Fruit fly (Drosophila melanogaster): ENCODE measurements around the gene NHP2.

Gene NHP2

dm6 chr3L:14759097-14759795, 42.7 kb downstream of the NHP2 start (continued):
- TF ChIP-seq CG6272 (GFP tag; IDR thresholded peaks at IDR 0.05) (peak; percentile 99), dm (GFP tag; optimal IDR thresholded peaks at IDR 0.05) (peak; percentile 97), CG8388 (GFP tag; optimal IDR thresholded peaks at IDR 0.05) (peak; percentile 99), da (GFP tag; optimal IDR thresholded peaks at IDR 0.05) (peak; percentile 98), CG1529 (GFP tag; optimal IDR thresholded peaks at IDR 0.05) (peak; percentile 100), CG17829 (tag; optimal IDR thresholded peaks at IDR 0.05) (peak; percentile 100), dati (GFP tag; IDR thresholded peaks at IDR 0.05) (peak; percentile 98), ara (GFP tag; IDR thresholded peaks at IDR 0.05) (peak; percentile 99), row (GFP tag; IDR thresholded peaks at IDR 0.05) (peak; percentile 100), ems (GFP tag; optimal IDR thresholded peaks at IDR 0.05) (peak; percentile 99), NC2α (GFP tag; optimal IDR thresholded peaks at IDR 0.05) (peak; percentile 97), CrebB (tag; optimal IDR thresholded peaks at IDR 0.05) (peak; percentile 99), unpg (GFP tag; optimal IDR thresholded peaks at IDR 0.05) (peak; percentile 100), Elba2 (GFP tag; optimal IDR thresholded peaks at IDR 0.05) (peak; percentile 95), zf30C (GFP tag; optimal IDR thresholded peaks at IDR 0.05) (peak; percentile 69), gsb (GFP tag; IDR thresholded peaks at IDR 0.05) (peak; percentile 100), HLH3B (GFP tag; IDR thresholded peaks at IDR 0.05) (peak; percentile 99), unc-4 (GFP tag; IDR thresholded peaks at IDR 0.05; ENCODE audit: partially characterized antibody) (no peak), CG8359 (GFP tag; optimal IDR thresholded peaks at IDR 0.05; ENCODE audit: borderline replicate concordance) (peak; percentile 97), jigr1 (GFP tag; IDR thresholded peaks at IDR 0.05) (peak; percentile 99), ind (GFP tag; optimal IDR thresholded peaks at IDR 0.05) (peak; percentile 99), CG2202 (tag; optimal IDR thresholded peaks at IDR 0.05) (peak; percentile 99), CG17359 (tag; optimal IDR thresholded peaks at IDR 0.05) (peak; percentile 100), chif (GFP tag; optimal IDR thresholded peaks at IDR 0.05) (peak; percentile 99), chinmo (GFP tag; IDR thresholded peaks at IDR 0.05; ENCODE audit: partially characterized antibody) (peak; percentile 89; the same call in 3 of the 4 replicates), CG9932 (GFP tag; IDR thresholded peaks at IDR 0.05) (peak; percentile 100), gcm2 (GFP tag; optimal IDR thresholded peaks at IDR 0.05) (peak; percentile 98), CTCF (GFP tag; optimal IDR thresholded peaks at IDR 0.05) (peak; percentile 82), CG12744 (GFP tag; optimal IDR thresholded peaks at IDR 0.05) (peak; percentile 99), Dip3 (GFP tag; optimal IDR thresholded peaks at IDR 0.05) (peak; percentile 99), CG10274 (GFP tag; optimal IDR thresholded peaks at IDR 0.05) (peak; percentile 97), Mad (GFP tag; optimal IDR thresholded peaks at IDR 0.05) (peak; percentile 99), cad (GFP tag; optimal IDR thresholded peaks at IDR 0.05) (no peak), z (GFP tag; IDR thresholded peaks at IDR 0.05) (peak; percentile 94), CG6765 (GFP tag; optimal IDR thresholded peaks at IDR 0.05) (peak; percentile 100), vnd (GFP tag; IDR thresholded peaks at IDR 0.05; ENCODE audit: partially characterized antibody) (0 out of 3 replicates have a peak, but pooled peaks have one; percentile 51), dimm (GFP tag; IDR thresholded peaks at IDR 0.05) (peak; percentile 99), bigmax (GFP tag; optimal IDR thresholded peaks at IDR 0.05) (peak; percentile 24), knrl (GFP tag; IDR thresholded peaks at IDR 0.05; ENCODE audit: partially characterized antibody) (peak; percentile 64), amos (GFP tag; IDR thresholded peaks at IDR 0.05; ENCODE audit: partially characterized antibody) (0 out of 2 replicates have a peak, but pooled peaks have one; percentile 12), peb (GFP tag; IDR thresholded peaks at IDR 0.05) (peak; percentile 99), CG6175 (GFP tag; IDR thresholded peaks at IDR 0.05) (peak; percentile 99), Kr (GFP tag; optimal IDR thresholded peaks at IDR 0.05) (peak; percentile 94), CG12155 (GFP tag; optimal IDR thresholded peaks at IDR 0.05) (peak; percentile 99), CG4360 (GFP tag; IDR thresholded peaks at IDR 0.05) (peak; percentile 88), CG13424 (tag; optimal IDR thresholded peaks at IDR 0.05) (peak; percentile 100), Tbp (GFP tag; optimal IDR thresholded peaks at IDR 0.05) (no peak), Hmr (GFP tag; optimal IDR thresholded peaks at IDR 0.05) (peak; percentile 100), odd (GFP tag; optimal IDR thresholded peaks at IDR 0.05) (peak; percentile 100), h (optimal IDR thresholded peaks at IDR 0.05) (no peak), CG2199 (GFP tag; IDR thresholded peaks at IDR 0.05) (peak; percentile 96)

All from whole organism, embryonic.